Worm (Caenorhabditis elegans) whole organism, midembryonic: ENCODE data around the gene prx-3.

Experiments used
- cog-1 ChIP-seq: sonication (generic microtip); optimal IDR thresholded peaks from 2 replicates; lab custom pipeline; 2016; ENCODE audit warnings: missing genetic modification characterization, missing compliant biosample characterization
- flt-1 ChIP-seq: fragments of 200-800 bp; sonication (Bioruptor generic); IDR thresholded peaks from 2 replicates; pipeline ENCODE4 v1.3.6; 2022; ENCODE audit warnings: missing genetic modification characterization, missing compliant biosample characterization
- klf-2 ChIP-seq: fragments of 200-800 bp; sonication (Bioruptor generic); conservative IDR thresholded peaks from 2 replicates; pipeline ENCODE4 v1.3.6; 2022; ENCODE audit warnings: missing genetic modification reagents, missing genetic modification characterization, missing compliant biosample characterization
- med-1 ChIP-seq: sonication (generic microtip); optimal IDR thresholded peaks from 2 replicates; lab custom pipeline; 2017; ENCODE audit warnings: missing genetic modification characterization, mild to moderate bottlenecking, missing compliant biosample characterization, antibody characterized with exemption, missing genetic modification reagents; ENCODE audit not compliant: insufficient read depth
- ref-1 ChIP-seq: fragments of 200-800 bp; sonication (Bioruptor generic); conservative IDR thresholded peaks from 2 replicates; pipeline ENCODE4 v1.3.6; 2022; ENCODE audit warnings: missing genetic modification reagents, missing genetic modification characterization, missing compliant biosample characterization
- tab-1 ChIP-seq: fragments of 200-800 bp; sonication (Bioruptor generic); IDR thresholded peaks from 2 replicates; pipeline ENCODE4 v1.3.6; 2022; ENCODE audit warnings: missing genetic modification characterization, missing compliant biosample characterization
- ztf-23 ChIP-seq: fragments of 200-800 bp; sonication (Bioruptor generic); IDR thresholded peaks from 2 replicates; pipeline ENCODE4 v1.3.6; 2022; ENCODE audit warnings: missing genetic modification reagents, missing genetic modification characterization, missing compliant biosample characterization
- ztf-29 ChIP-seq: fragments of 200-800 bp; sonication (Bioruptor generic); IDR thresholded peaks from 2 replicates; pipeline ENCODE4 v1.3.6; 2022; ENCODE audit warnings: missing genetic modification reagents, missing genetic modification characterization, missing compliant biosample characterization

ce11 chrX:6128225-6128686 lies 15.5 kb upstream of the prx-3 start, which contains the start of gene C15H9.9:
- TF ChIP-seq med-1 (GFP tag; lab: Kevin White, UChicago) (no peak), klf-2 (GFP tag; lab: Robert Waterston, UW) (no peak), ref-1 (GFP tag; lab: Robert Waterston, UW) (no peak), flt-1 (GFP tag; lab: Robert Waterston, UW) (no peak), ztf-29 (GFP tag; lab: Robert Waterston, UW) (no peak), ztf-23 (no peak), tab-1 (GFP tag; lab: Robert Waterston, UW) (no peak), cog-1 (tag; lab: Kevin White, UChicago) (no peak)
